Fruit fly (Drosophila melanogaster): ENCODE results near the gene Pis.

Pis gene

DNA sequence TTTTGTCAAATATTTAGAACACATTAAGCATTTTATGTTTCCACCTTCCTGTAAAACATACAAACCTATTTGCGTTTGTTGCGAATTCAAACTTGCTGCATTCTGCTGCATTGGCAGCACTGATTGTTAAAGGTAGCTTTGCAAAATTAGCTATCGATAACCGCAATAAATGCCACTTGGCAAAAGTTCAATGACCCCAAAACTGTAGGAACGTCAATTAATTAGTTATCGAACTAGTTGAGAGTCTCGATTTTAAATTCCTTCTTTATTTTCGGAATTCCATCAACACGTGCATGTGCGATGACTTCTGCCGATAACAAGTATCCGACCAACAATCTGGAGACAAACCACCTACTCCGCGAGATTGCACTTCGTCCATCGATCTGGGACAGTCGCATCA lies 41.3 kb downstream of the Pis start, which contains the start of gene CG8119:
Gene CG8119, plus strand, starts transcription at position 301 of the 400 bp plus-strand sequence.
- TF ChIP-seq Sin3A (optimal IDR thresholded peaks at IDR 0.05) (no peak), h (optimal IDR thresholded peaks at IDR 0.05) (no peak), insv (optimal IDR thresholded peaks at IDR 0.05) (no peak), Myc (optimal IDR thresholded peaks at IDR 0.05) (no peak), ttk (optimal IDR thresholded peaks at IDR 0.05) (no peak), psq (optimal IDR thresholded peaks at IDR 0.05) (no peak)

DNA sequence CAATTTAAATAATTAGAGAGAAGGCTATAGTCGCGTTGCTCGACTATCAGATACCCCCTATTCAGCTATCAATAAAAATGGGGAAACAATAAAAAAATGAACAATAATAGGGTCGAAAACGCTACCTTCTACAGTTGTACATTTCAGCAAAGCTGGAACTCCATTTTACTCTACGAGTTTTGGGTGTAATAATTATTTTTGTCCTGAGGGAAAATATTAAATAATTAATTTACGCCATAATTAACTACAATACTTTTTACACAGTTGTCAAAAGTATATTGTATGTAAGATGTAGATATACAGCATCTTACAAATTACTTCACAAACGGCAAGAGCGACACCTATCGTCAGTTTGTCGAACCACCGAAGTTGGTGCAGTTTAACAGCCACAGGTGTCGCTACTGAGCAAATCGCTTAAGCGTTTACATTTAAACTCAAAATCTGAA lies 50.2 kb downstream of the Pis start:
- TF ChIP-seq psq (optimal IDR thresholded peaks at IDR 0.05) (no peak), Myc (optimal IDR thresholded peaks at IDR 0.05) (no peak), insv (optimal IDR thresholded peaks at IDR 0.05) (no peak), ttk (optimal IDR thresholded peaks at IDR 0.05) (no peak), h (optimal IDR thresholded peaks at IDR 0.05) (no peak), Sin3A (optimal IDR thresholded peaks at IDR 0.05) (no peak)

dm6 chrX:15651559-15651958 lies 52.0 kb downstream of the Pis start:
- TF ChIP-seq insv (optimal IDR thresholded peaks at IDR 0.05) (no peak), Sin3A (optimal IDR thresholded peaks at IDR 0.05) (no peak), Myc (optimal IDR thresholded peaks at IDR 0.05) (no peak), psq (optimal IDR thresholded peaks at IDR 0.05) (no peak), h (optimal IDR thresholded peaks at IDR 0.05) (no peak), ttk (optimal IDR thresholded peaks at IDR 0.05) (no peak)
